Worm (Caenorhabditis elegans): ENCODE measurements around the gene cyd-1.

- TF ChIP-seq mdl-1 (tag; optimal IDR thresholded peaks at IDR 0.05), result no peak
- no peak for TF ChIP-seq elt-3 (tag; optimal IDR thresholded peaks at IDR 0.05)
- TF ChIP-seq ama-1 (optimal IDR thresholded peaks at IDR 0.05), result no peak
- TF ChIP-seq nhr-28 (tag; optimal IDR thresholded peaks at IDR 0.05), result no peak
- no peak for TF ChIP-seq nhr-237 (tag; optimal IDR thresholded peaks at IDR 0.05)
- TF ChIP-seq dpl-1 (GFP tag; optimal IDR thresholded peaks at IDR 0.05), result no peak
- no peak for TF ChIP-seq zag-1 (tag; optimal IDR thresholded peaks at IDR 0.05)
- no peak for TF ChIP-seq unc-30 (tag; optimal IDR thresholded peaks at IDR 0.05)
- no peak for TF ChIP-seq ztf-11 (tag; optimal IDR thresholded peaks at IDR 0.05)
These were observed 15.3 kb upstream of the cyd-1 start for ce11 chrII:12965138-12965537.

Data from whole organism, L1 larva.